Worm (Caenorhabditis elegans): Measurements from ENCODE around the gene egg-1.

Gene egg-1

DNA sequence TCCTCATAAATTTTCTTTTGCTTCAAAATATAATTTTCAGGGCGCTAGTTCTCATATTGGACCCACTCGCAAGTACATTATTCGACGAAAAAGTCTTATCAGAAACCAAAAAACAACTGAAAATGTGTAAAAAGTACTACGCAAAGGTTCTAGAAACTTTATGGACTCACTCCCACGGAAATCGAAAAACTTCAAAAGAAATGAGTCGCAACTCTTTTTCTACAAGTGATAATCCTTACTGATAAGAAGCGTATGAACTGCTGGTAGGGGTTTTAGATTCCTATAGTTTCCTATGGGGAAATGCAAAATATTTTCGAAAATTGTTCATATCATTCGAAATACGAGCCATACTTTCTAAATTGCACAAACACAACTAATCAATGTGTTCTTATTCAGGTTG, 16.6 kb downstream of the egg-1 start, which contains the start of gene B0244.5:
B0244.5 (plus strand) TSS at position 301 of the 400 bp plus-strand sequence.
- TF ChIP-seq zip-4 (GFP tag; optimal IDR thresholded peaks at IDR 0.05) (no peak), lir-3 (tag; optimal IDR thresholded peaks at IDR 0.05; ENCODE audit: poor library complexity) (no peak), zag-1 (tag; optimal IDR thresholded peaks at IDR 0.05) (no peak), irx-1 (tag; optimal IDR thresholded peaks at IDR 0.05) (no peak), nhr-71 (tag; optimal IDR thresholded peaks at IDR 0.05) (no peak), dsc-1 (tag; optimal IDR thresholded peaks at IDR 0.05) (no peak), xbp-1 (tag; optimal IDR thresholded peaks at IDR 0.05) (no peak), fkh-4 (tag; optimal IDR thresholded peaks at IDR 0.05; ENCODE audit: borderline replicate concordance) (no peak), vab-15 (tag; optimal IDR thresholded peaks at IDR 0.05) (no peak), pag-3 (tag; optimal IDR thresholded peaks at IDR 0.05; ENCODE audit: borderline replicate concordance, insufficient read depth) (no peak), tlp-1 (tag; optimal IDR thresholded peaks at IDR 0.05) (no peak), F16B12.6 (tag; optimal IDR thresholded peaks at IDR 0.05) (no peak), C04F5.9 (tag; optimal IDR thresholded peaks at IDR 0.05) (no peak), ceh-82 (tag; optimal IDR thresholded peaks at IDR 0.05) (no peak), snu-23 (GFP tag; optimal IDR thresholded peaks at IDR 0.05) (no peak), aly-2 (tag; optimal IDR thresholded peaks at IDR 0.05) (no peak)

DNA sequence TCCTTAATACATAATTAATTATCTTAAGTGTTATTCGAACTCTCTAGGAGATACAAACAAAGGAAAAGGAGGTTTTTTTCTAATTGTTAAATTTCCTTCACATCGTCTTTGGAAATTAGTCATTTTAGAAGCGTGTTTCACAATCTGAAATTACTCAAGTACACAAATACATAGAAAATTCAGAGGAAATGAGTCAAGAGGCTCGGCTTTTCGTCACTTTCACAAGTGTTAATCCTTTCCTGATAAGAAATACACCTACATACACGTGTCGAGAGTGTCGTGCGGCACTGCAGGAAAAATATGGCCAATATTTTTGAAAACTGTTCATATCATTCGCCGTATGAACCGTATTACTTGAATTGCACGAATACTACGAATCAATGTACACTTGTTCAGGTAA, 19.2 kb downstream of the egg-1 start, which contains the start of gene B0244.4:
B0244.4 (plus strand) TSS at position 301 of the 400 bp plus-strand sequence.
- TF ChIP-seq nhr-28 (tag; optimal IDR thresholded peaks at IDR 0.05) (no peak), lin-15B (tag; optimal IDR thresholded peaks at IDR 0.05) (no peak), swsn-7 (tag; optimal IDR thresholded peaks at IDR 0.05) (no peak), grh-1 (GFP tag; IDR thresholded peaks at IDR 0.05) (no peak), dpl-1 (GFP tag; optimal IDR thresholded peaks at IDR 0.05) (no peak), nhr-90 (tag; optimal IDR thresholded peaks at IDR 0.05; ENCODE audit: poor library complexity) (no peak), egl-13 (tag; optimal IDR thresholded peaks at IDR 0.05) (no peak), C16A3.4 (tag; optimal IDR thresholded peaks at IDR 0.05) (no peak), irx-1 (tag; optimal IDR thresholded peaks at IDR 0.05) (no peak), nhr-20 (tag; optimal IDR thresholded peaks at IDR 0.05) (no peak), tbx-2 (tag; optimal IDR thresholded peaks at IDR 0.05) (no peak)

DNA sequence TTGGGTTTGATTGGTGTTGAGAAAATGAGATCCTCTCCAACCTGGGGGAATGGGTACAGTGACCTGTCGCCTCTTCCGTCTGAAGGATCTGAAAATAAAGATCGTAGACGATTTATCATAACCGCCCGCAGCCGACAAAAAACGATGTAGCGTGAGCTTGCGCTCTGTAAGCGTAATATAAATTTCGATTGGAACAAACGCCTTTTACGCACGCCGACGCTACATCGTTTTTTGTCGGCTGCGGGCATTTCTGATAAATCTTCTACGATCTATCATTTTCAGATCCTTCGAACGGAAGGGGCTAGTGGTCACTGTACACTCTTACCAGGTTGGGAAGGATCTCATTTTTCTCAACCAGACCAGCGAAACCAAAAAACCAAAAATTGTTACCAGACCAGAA, 20.4 kb downstream of the egg-1 start:
- TF ChIP-seq lin-13 (GFP tag; optimal IDR thresholded peaks at IDR 0.05) = no peak
- TF ChIP-seq pqm-1 (tag; optimal IDR thresholded peaks at IDR 0.05) = no peak
- TF ChIP-seq fos-1 (tag; optimal IDR thresholded peaks at IDR 0.05) = no peak
- no peak for TF ChIP-seq egl-13 (tag; optimal IDR thresholded peaks at IDR 0.05)
- TF ChIP-seq pag-3 (tag; optimal IDR thresholded peaks at IDR 0.05; ENCODE audit: borderline replicate concordance, insufficient read depth) = no peak
- no peak for TF ChIP-seq fkh-4 (tag; optimal IDR thresholded peaks at IDR 0.05; ENCODE audit: borderline replicate concordance)
- TF ChIP-seq efl-1 (optimal IDR thresholded peaks at IDR 0.05) = no peak
- TF ChIP-seq efl-1 (GFP tag; optimal IDR thresholded peaks at IDR 0.05 in 1 of 2) = no peak
- TF ChIP-seq jun-1 (tag; optimal IDR thresholded peaks at IDR 0.05) = no peak
- TF ChIP-seq unc-30 (tag; optimal IDR thresholded peaks at IDR 0.05) = no peak
- no peak for TF ChIP-seq nhr-19 (GFP tag; conservative IDR thresholded peaks at IDR 0.05)

DNA sequence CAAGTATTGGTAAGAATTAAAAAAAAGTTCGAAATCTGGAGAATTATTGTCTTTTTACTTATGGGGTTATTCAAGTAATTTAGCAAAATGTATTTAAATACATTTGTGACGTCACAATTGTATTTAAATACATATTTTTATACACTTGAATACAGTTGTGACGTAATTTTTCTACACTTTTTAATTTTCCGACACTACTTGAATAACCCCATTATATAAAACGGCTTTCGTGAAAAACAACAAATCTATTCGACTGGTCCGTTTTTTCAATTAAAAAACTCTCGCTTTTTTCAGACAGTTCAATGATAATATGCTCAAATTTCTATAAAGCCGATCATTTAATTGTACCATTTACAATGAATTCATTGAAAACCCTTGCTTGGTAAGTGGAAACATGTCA, 22.5 kb downstream of the egg-1 start:
- TF ChIP-seq skn-1 (tag; optimal IDR thresholded peaks at IDR 0.05) (no peak), alr-1 (tag; optimal IDR thresholded peaks at IDR 0.05; ENCODE audit: borderline replicate concordance) (no peak), nhr-20 (tag; optimal IDR thresholded peaks at IDR 0.05) (no peak), nhr-11 (tag; optimal IDR thresholded peaks at IDR 0.05) (no peak), ces-1 (GFP tag; optimal IDR thresholded peaks at IDR 0.05) (no peak), ztf-11 (tag; optimal IDR thresholded peaks at IDR 0.05) (no peak), egl-27 (tag; optimal IDR thresholded peaks at IDR 0.05) (no peak), nhr-237 (tag; optimal IDR thresholded peaks at IDR 0.05) (no peak), nhr-84 (tag; optimal IDR thresholded peaks at IDR 0.05) (no peak), ceh-63 (GFP tag; optimal IDR thresholded peaks at IDR 0.05) (no peak), lin-13 (GFP tag; optimal IDR thresholded peaks at IDR 0.05) (no peak), nhr-77 (tag; optimal IDR thresholded peaks at IDR 0.05) (no peak), unc-130 (tag; optimal IDR thresholded peaks at IDR 0.05) (no peak), dpl-1 (GFP tag; optimal IDR thresholded peaks at IDR 0.05) (no peak), tbx-2 (tag; optimal IDR thresholded peaks at IDR 0.05) (no peak), tlp-1 (tag; optimal IDR thresholded peaks at IDR 0.05) (no peak), lir-3 (tag; optimal IDR thresholded peaks at IDR 0.05; ENCODE audit: poor library complexity) (no peak)

Data from whole organism, L1 larva.